Worm (Caenorhabditis elegans) whole organism, L4 larva: ENCODE measurements around the gene ver-4.

Experiments
- D1046.2 ChIP-seq: fragments of 200-800 bp; sonication (Bioruptor generic); IDR thresholded peaks from 2 replicates; pipeline ENCODE4 v1.3.6; 2022; ENCODE audit warnings: missing genetic modification characterization, missing compliant biosample characterization
- F37D6.2 ChIP-seq: sonication (generic microtip); optimal IDR thresholded peaks from 2 replicates; lab custom pipeline; 2016; ENCODE audit warnings: mild to moderate bottlenecking, missing genetic modification characterization, missing compliant biosample characterization
- Y105C5A.15 ChIP-seq: fragments of 200-800 bp; sonication (Bioruptor generic); IDR thresholded peaks from 2 replicates; pipeline ENCODE4 v1.3.6; 2022; ENCODE audit warnings: missing genetic modification characterization, missing compliant biosample characterization
- Y5F2A.4 ChIP-seq: fragments of 200-800 bp; sonication (Bioruptor generic); optimal IDR thresholded peaks from 2 replicates; lab custom pipeline; 2018; ENCODE audit warnings: mild to moderate bottlenecking, missing genetic modification characterization, missing compliant biosample characterization
- Y75B8A.6 ChIP-seq: fragments of 200-800 bp; sonication (Bioruptor generic); IDR thresholded peaks from 2 replicates; pipeline ENCODE4 v1.3.6; 2022; ENCODE audit warnings: missing genetic modification reagents, missing genetic modification characterization, missing compliant biosample characterization
- ZK546.5 ChIP-seq, 2 experiments: sonication (generic microtip); optimal IDR thresholded peaks; 2 replicates each; lab custom pipeline; 2017; ENCODE audit warnings: missing biosample characterization in 2 of 2, missing genetic modification characterization in 2 of 2
- aha-1 ChIP-seq: fragments of 150-350 bp; peaks from one replicate; lab custom pipeline; 2014; ENCODE audit warnings: missing biosample characterization, missing genetic modification characterization
- ceh-20 ChIP-seq: fragments of 200-800 bp; sonication (Bioruptor generic); IDR thresholded peaks from 2 replicates; pipeline ENCODE4 v1.3.6; 2022; ENCODE audit warnings: missing genetic modification reagents, missing genetic modification characterization, missing compliant biosample characterization
- ceh-62 ChIP-seq: sonication (generic microtip); optimal IDR thresholded peaks from 2 replicates; lab custom pipeline; 2017; ENCODE audit warnings: missing biosample characterization, missing genetic modification characterization
- ces-1 ChIP-seq: fragments of 150-350 bp; sonication (generic microtip); optimal IDR thresholded peaks from 4 replicates; lab custom pipeline; 2014; ENCODE audit warnings: missing biosample characterization, missing genetic modification reagents, missing genetic modification characterization
- ctbp-1 ChIP-seq: fragments of 200-800 bp; sonication (Bioruptor generic); IDR thresholded peaks from 2 replicates; pipeline ENCODE4 v1.3.6; 2022; ENCODE audit warnings: missing genetic modification reagents, missing genetic modification characterization, missing compliant biosample characterization
- daf-19 ChIP-seq: fragments of 200-800 bp; sonication (Bioruptor generic); conservative IDR thresholded peaks from 2 replicates; pipeline ENCODE4 v1.3.6; 2022; ENCODE audit warnings: missing genetic modification characterization, missing compliant biosample characterization
- dmd-6 ChIP-seq: fragments of 200-800 bp; sonication (Bioruptor generic); IDR thresholded peaks from 2 replicates; pipeline ENCODE4 v1.3.6; 2022; ENCODE audit warnings: missing genetic modification reagents, missing genetic modification characterization, missing compliant biosample characterization
- dmd-9 ChIP-seq: fragments of 200-800 bp; sonication (Bioruptor generic); IDR thresholded peaks from 2 replicates; pipeline ENCODE4 v1.3.6; 2022; ENCODE audit warnings: missing genetic modification reagents, missing genetic modification characterization, missing compliant biosample characterization
- dve-1 ChIP-seq: sonication (generic microtip); optimal IDR thresholded peaks from 2 replicates; lab custom pipeline; 2017; ENCODE audit warnings: antibody characterized with exemption, mild to moderate bottlenecking, missing genetic modification characterization, missing compliant biosample characterization; ENCODE audit not compliant: insufficient read depth
- egl-27 ChIP-seq: sonication (generic microtip); optimal IDR thresholded peaks from 3 replicates; lab custom pipeline; 2017; ENCODE audit warnings: missing biosample characterization, missing genetic modification reagents, missing genetic modification characterization
- fkh-10 ChIP-seq: fragments of 150-350 bp; optimal IDR thresholded peaks from 2 replicates; lab custom pipeline; 2014; ENCODE audit warnings: missing biosample characterization, missing genetic modification reagents, missing genetic modification characterization
- gei-8 ChIP-seq: fragments of 200-800 bp; sonication (Bioruptor generic); optimal IDR thresholded peaks from 2 replicates; lab custom pipeline; 2018; ENCODE audit warnings: mild to moderate bottlenecking, missing genetic modification characterization, missing compliant biosample characterization
- hif-1 ChIP-seq, 2 experiments: sonication (generic microtip); optimal IDR thresholded peaks; 2 replicates each; lab custom pipeline; 2016 to 2017; ENCODE audit warnings: missing compliant biosample characterization in 2 of 2, missing genetic modification characterization in 2 of 2, missing genetic modification reagents in 2 of 2, missing genotype in 2 of 2, mild to moderate bottlenecking in 1 of 2
- hlh-11 ChIP-seq: fragments of 200-800 bp; sonication (Bioruptor generic); optimal IDR thresholded peaks from 2 replicates; lab custom pipeline; 2018; ENCODE audit warnings: mild to moderate bottlenecking, missing genetic modification characterization, missing compliant biosample characterization
- hlh-30 ChIP-seq: sonication (generic microtip); optimal IDR thresholded peaks from 2 replicates; lab custom pipeline; 2017; ENCODE audit warnings: antibody characterized with exemption, mild to moderate bottlenecking, missing genetic modification characterization, missing compliant biosample characterization; ENCODE audit not compliant: insufficient read depth
- lin-1 ChIP-seq: fragments of 200-800 bp; sonication (Bioruptor generic); IDR thresholded peaks from 2 replicates; pipeline ENCODE4 v1.3.6; 2022; ENCODE audit warnings: missing genetic modification reagents, missing genetic modification characterization, missing compliant biosample characterization
- lin-13 ChIP-seq: fragments of 150-350 bp; optimal IDR thresholded peaks from 2 replicates; lab custom pipeline; 2014; ENCODE audit warnings: missing biosample characterization, missing genetic modification reagents, missing genetic modification characterization
- lin-29 ChIP-seq: fragments of 200-800 bp; sonication (Bioruptor generic); IDR thresholded peaks from 2 replicates; pipeline ENCODE4 v1.3.6; 2022; ENCODE audit warnings: missing genetic modification reagents, missing genetic modification characterization, missing compliant biosample characterization
- lin-38 ChIP-seq: fragments of 200-800 bp; sonication (Bioruptor generic); IDR thresholded peaks from 2 replicates; pipeline ENCODE4 v1.3.6; 2022; ENCODE audit warnings: missing genetic modification reagents, missing genetic modification characterization, missing compliant biosample characterization
- lin-39 ChIP-seq: fragments of 150-350 bp; optimal IDR thresholded peaks from 2 replicates; lab custom pipeline; 2014; ENCODE audit warnings: missing biosample characterization, missing genetic modification reagents, missing genetic modification characterization
- madf-5 ChIP-seq, 2 experiments: fragments of 200-800 bp; sonication (Bioruptor generic); IDR thresholded peaks; 2 replicates each; pipeline ENCODE4 v1.3.6; 2022; ENCODE audit warnings: missing compliant biosample characterization in 2 of 2, missing genetic modification characterization in 2 of 2
- madf-9 ChIP-seq: fragments of 200-800 bp; sonication (Bioruptor generic); conservative IDR thresholded peaks from 2 replicates; pipeline ENCODE4 v1.3.6; 2022; ENCODE audit warnings: missing genetic modification reagents, missing genetic modification characterization, missing compliant biosample characterization
- mdl-1 ChIP-seq, 2 experiments: fragments of 150-350 bp in 1 of 2; sonication (generic microtip) in 1 of 2; optimal IDR thresholded peaks; 2 replicates each; lab custom pipeline; 2014 to 2017; ENCODE audit warnings: missing biosample characterization in 2 of 2, missing genetic modification characterization in 2 of 2
- mdt-29 ChIP-seq: fragments of 200-800 bp; sonication (Bioruptor generic); IDR thresholded peaks from 2 replicates; pipeline ENCODE4 v1.3.6; 2022; ENCODE audit warnings: missing genetic modification reagents, missing genetic modification characterization, missing compliant biosample characterization
- mes-2 ChIP-seq: sonication (generic microtip); optimal IDR thresholded peaks from 2 replicates; lab custom pipeline; 2016; ENCODE audit warnings: missing genotype, mild to moderate bottlenecking, missing genetic modification characterization, missing compliant biosample characterization; ENCODE audit not compliant: poor library complexity, severe bottlenecking
- mxl-3 ChIP-seq: fragments of 200-800 bp; sonication (Bioruptor generic); optimal IDR thresholded peaks from 2 replicates; lab custom pipeline; 2018; ENCODE audit warnings: mild to moderate bottlenecking, missing genetic modification characterization, missing compliant biosample characterization
- nhr-102 ChIP-seq: sonication (generic microtip); optimal IDR thresholded peaks from 2 replicates; lab custom pipeline; 2016; ENCODE audit warnings: mild to moderate bottlenecking, missing genetic modification characterization, moderate library complexity, missing compliant biosample characterization
- nhr-237 ChIP-seq: sonication (generic microtip); optimal IDR thresholded peaks from 2 replicates; lab custom pipeline; 2017; ENCODE audit warnings: missing biosample characterization, missing genetic modification characterization
- nhr-25 ChIP-seq: sonication (generic microtip); optimal IDR thresholded peaks from 2 replicates; lab custom pipeline; 2017; ENCODE audit warnings: missing genetic modification characterization, mild to moderate bottlenecking, missing compliant biosample characterization, antibody characterized with exemption, moderate library complexity, borderline replicate concordance; ENCODE audit not compliant: insufficient read depth
- nhr-28 ChIP-seq: fragments of 150-350 bp; optimal IDR thresholded peaks from 2 replicates; lab custom pipeline; 2014; ENCODE audit warnings: missing biosample characterization, missing genetic modification characterization
- nhr-41 ChIP-seq: fragments of 200-800 bp; sonication (Bioruptor generic); IDR thresholded peaks from 2 replicates; pipeline ENCODE4 v1.3.6; 2022; ENCODE audit warnings: missing genetic modification reagents, missing genetic modification characterization, missing compliant biosample characterization
- nhr-48 ChIP-seq: sonication (generic microtip); optimal IDR thresholded peaks from 2 replicates; lab custom pipeline; 2016; ENCODE audit warnings: mild to moderate bottlenecking, missing genetic modification characterization, missing compliant biosample characterization
- nhr-6 ChIP-seq: fragments of 150-350 bp; optimal IDR thresholded peaks from 2 replicates; lab custom pipeline; 2014; ENCODE audit warnings: missing biosample characterization, missing genetic modification characterization
- nhr-77 ChIP-seq: fragments of 150-350 bp; optimal IDR thresholded peaks from 2 replicates; lab custom pipeline; 2014; ENCODE audit warnings: missing biosample characterization, missing genetic modification characterization
- php-3 ChIP-seq: fragments of 200-800 bp; sonication (Bioruptor generic); IDR thresholded peaks from 2 replicates; pipeline ENCODE4 v1.3.6; 2022; ENCODE audit warnings: missing genetic modification reagents, missing genetic modification characterization, missing compliant biosample characterization
- sdz-12 ChIP-seq: fragments of 200-800 bp; sonication (Bioruptor generic); optimal IDR thresholded peaks from 2 replicates; lab custom pipeline; 2018; ENCODE audit warnings: mild to moderate bottlenecking, missing genetic modification characterization, missing compliant biosample characterization
- snpc-4 ChIP-seq: fragments of 150-350 bp; optimal IDR thresholded peaks from 2 replicates; lab custom pipeline; 2014; ENCODE audit warnings: missing biosample characterization, missing genetic modification characterization
- unc-130 ChIP-seq: sonication (generic microtip); optimal IDR thresholded peaks from 2 replicates; lab custom pipeline; 2016; ENCODE audit warnings: missing genetic modification reagents, missing genetic modification characterization, missing compliant biosample characterization
- unc-62 ChIP-seq, 3 experiments: fragments of 150-350 bp in 1 of 3; sonication (generic microtip); optimal IDR thresholded peaks in 2 of 3; peaks in 1 of 3; 1 replicate in 1 of 3; 2 replicates in 2 of 3; lab custom pipeline; 2014 to 2017; ENCODE audit warnings: missing biosample characterization in 3 of 3, missing genetic modification characterization in 3 of 3, missing genetic modification reagents in 3 of 3, missing genotype in 1 of 3
- zag-1 ChIP-seq: fragments of 150-350 bp; optimal IDR thresholded peaks from 2 replicates; lab custom pipeline; 2014; ENCODE audit warnings: missing biosample characterization, missing genetic modification characterization
- zfp-2 ChIP-seq: sonication (generic microtip); optimal IDR thresholded peaks from 2 replicates; lab custom pipeline; 2016; ENCODE audit warnings: mild to moderate bottlenecking, missing genetic modification characterization, missing compliant biosample characterization
- zfp-3 ChIP-seq: fragments of 200-800 bp; sonication (Bioruptor generic); conservative IDR thresholded peaks from 2 replicates; pipeline ENCODE4 v1.3.6; 2022; ENCODE audit warnings: missing genetic modification reagents, missing genetic modification characterization, missing compliant biosample characterization
- ztf-7 ChIP-seq: fragments of 150-350 bp; optimal IDR thresholded peaks from 2 replicates; lab custom pipeline; 2014; ENCODE audit warnings: missing biosample characterization, missing genetic modification characterization

ver-4 gene

DNA sequence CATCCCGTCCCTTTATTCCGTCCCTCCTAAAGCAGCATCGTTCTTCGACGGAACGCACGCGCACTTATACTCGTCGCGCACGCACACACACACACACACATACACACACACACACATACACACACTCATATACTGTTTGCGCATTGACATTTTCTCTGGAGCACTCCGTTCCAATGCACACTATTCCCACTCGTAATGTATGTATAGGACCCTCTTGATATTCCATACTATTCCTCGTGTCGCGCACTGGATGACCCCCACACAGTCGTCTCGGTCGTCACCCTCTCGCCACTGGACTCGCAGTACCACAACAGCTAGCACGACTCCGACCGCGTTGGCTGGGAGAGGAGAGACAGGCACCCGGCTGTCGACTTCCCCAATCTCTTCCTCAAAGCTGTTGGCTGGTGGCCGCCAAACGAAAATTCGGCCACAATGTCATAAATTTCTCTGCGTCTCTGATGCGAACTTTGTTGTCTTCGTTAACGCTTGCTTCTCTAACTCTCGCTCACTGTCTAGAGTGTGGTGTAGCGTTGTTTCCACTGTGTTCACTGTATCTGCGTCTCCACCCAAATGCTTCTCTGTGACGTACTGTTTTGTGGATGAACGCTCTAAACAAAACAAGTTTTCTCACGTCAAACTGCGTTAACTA lies 49.0 kb downstream of the ver-4 start (continued):
- TF ChIP-seq hif-1 (tag; optimal IDR thresholded peaks at IDR 0.05; lab: Kevin White, UChicago) (peak; percentile 40 to 86), gei-8 (GFP tag; lab: Kevin White, UChicago) (peak; percentile 32), mxl-3 (GFP tag; lab: Kevin White, UChicago) (peak; percentile 95), lin-39 (tag; lab: Kevin White, UChicago) (no peak), nhr-237 (tag; lab: Kevin White, UChicago) (peak; percentile 40), ceh-62 (tag; lab: Kevin White, UChicago) (no peak), egl-27 (tag; lab: Kevin White, UChicago) (no peak), D1046.2 (no peak), Y5F2A.4 (GFP tag; lab: Kevin White, UChicago) (no peak), ZK546.5 (tag; optimal IDR thresholded peaks at IDR 0.05; lab: Kevin White, UChicago) (no peak), ces-1 (GFP tag; lab: Kevin White, UChicago) (no peak), ctbp-1 (peak; percentile 96), dmd-9 (peak; percentile 52; the same call in 1 of the 2 replicates), unc-62 (GFP tag; optimal IDR thresholded peaks at IDR 0.05 in 1 of 2; lab: Kevin White, UChicago) (peak in 1 of 2 experiments; percentile 100), unc-62 (tag; optimal IDR thresholded peaks at IDR 0.05; lab: Kevin White, UChicago) (peak; percentile 77), Y75B8A.6 (no peak), hlh-30 (peak; percentile 61), lin-13 (GFP tag; lab: Kevin White, UChicago) (peak; percentile 70), nhr-25 (tag; lab: Kevin White, UChicago) (peak; percentile 86), snpc-4 (no peak), dmd-6 (GFP tag; lab: Robert Waterston, UW) (peak; percentile 79), zfp-2 (peak; percentile 38), Y105C5A.15 (GFP tag; lab: Robert Waterston, UW) (no peak), nhr-102 (tag; lab: Kevin White, UChicago) (no peak), F37D6.2 (tag; lab: Kevin White, UChicago) (peak; percentile 83), mes-2 (peak; percentile 85), ztf-7 (tag; lab: Kevin White, UChicago) (peak; percentile 28), lin-38 (GFP tag; lab: Robert Waterston, UW) (peak; percentile 52), madf-5 (GFP tag; IDR thresholded peaks at IDR 0.05; lab: Robert Waterston, UW) (0 out of 4 replicates have a peak, but pooled peaks of 1 of the 2 experiments have one; percentile 24), nhr-48 (peak; percentile 87), nhr-77 (tag; lab: Kevin White, UChicago) (no peak), unc-130 (GFP tag; lab: Kevin White, UChicago) (peak; percentile 40), nhr-28 (tag; lab: Kevin White, UChicago) (peak; percentile 78), nhr-6 (peak; percentile 77), daf-19 (GFP tag; lab: Robert Waterston, UW) (no peak), nhr-41 (no peak), aha-1 (tag; lab: Kevin White, UChicago) (peak; percentile 99), zfp-3 (GFP tag; lab: Robert Waterston, UW) (no peak), php-3 (GFP tag; lab: Robert Waterston, UW) (peak; percentile 58; the same call in 1 of the 2 replicates), ceh-20 (GFP tag; lab: Robert Waterston, UW) (peak; percentile 74; the same call in 1 of the 2 replicates), dve-1 (tag; lab: Kevin White, UChicago) (peak; percentile 92), madf-9 (GFP tag; lab: Robert Waterston, UW) (peak; percentile 40; the same call in 1 of the 2 replicates), mdt-29 (GFP tag; lab: Robert Waterston, UW) (no peak), fkh-10 (GFP tag; lab: Kevin White, UChicago) (peak; percentile 51), lin-29 (GFP tag; lab: Robert Waterston, UW) (no peak), mdl-1 (tag; optimal IDR thresholded peaks at IDR 0.05; lab: Kevin White, UChicago) (peak; percentile 82 to 87), hlh-11 (tag; lab: Kevin White, UChicago) (peak; percentile 94), zag-1 (tag; lab: Kevin White, UChicago) (peak; percentile 71), sdz-12 (GFP tag; lab: Kevin White, UChicago) (no peak), lin-1 (GFP tag; lab: Robert Waterston, UW) (no peak)
